Worm (Caenorhabditis elegans): Measurements from ENCODE around the gene rpn-3.
A peak's percentile ranks its signal among the peaks of the same experiment; 100 is the strongest.

rpn-3 gene

ce11 chrIII:8429497-8429896 is 17.7 kb upstream of the rpn-3 start:
- TF ChIP-seq nhr-6 (tag; optimal IDR thresholded peaks at IDR 0.05) (no peak), elt-3 (tag; optimal IDR thresholded peaks at IDR 0.05) (no peak), sma-3 (GFP tag; optimal IDR thresholded peaks at IDR 0.05) (no peak), alr-1 (tag; optimal IDR thresholded peaks at IDR 0.05) (no peak)

ce11 chrIII:8432143-8432542 is 15.0 kb upstream of the rpn-3 start, which contains the start of gene ZK1236.5:
TSS of gene ZK1236.5 (minus strand) at chrIII:8432214.
- TF ChIP-seq nhr-11 (tag; optimal IDR thresholded peaks at IDR 0.05) (no peak), nhr-25 (tag; optimal IDR thresholded peaks at IDR 0.05) (peak; percentile 9), nhr-12 (tag; optimal IDR thresholded peaks at IDR 0.05) (no peak), elt-1 (tag; optimal IDR thresholded peaks at IDR 0.05) (no peak), lsy-2 (tag; optimal IDR thresholded peaks at IDR 0.05) (peak; percentile 3 to 72), snpc-4 (tag; optimal IDR thresholded peaks at IDR 0.05) (no peak), dmd-4 (tag; optimal IDR thresholded peaks at IDR 0.05) (no peak), ceh-82 (tag; optimal IDR thresholded peaks at IDR 0.05) (no peak), unc-55 (GFP tag; optimal IDR thresholded peaks at IDR 0.05) (peak; percentile 40), ama-1 (optimal IDR thresholded peaks at IDR 0.05) (no peak), egl-27 (tag; optimal IDR thresholded peaks at IDR 0.05) (no peak), peb-1 (tag; optimal IDR thresholded peaks at IDR 0.05) (no peak), C34F6.9 (tag; optimal IDR thresholded peaks at IDR 0.05) (peak; percentile 58), R02D3.7 (tag; optimal IDR thresholded peaks at IDR 0.05) (peak; percentile 90), nhr-21 (tag; optimal IDR thresholded peaks at IDR 0.05) (no peak), unc-62 (GFP tag; optimal IDR thresholded peaks at IDR 0.05) (no peak), gmeb-1 (tag; optimal IDR thresholded peaks at IDR 0.05) (peak; percentile 30), crh-2 (tag; optimal IDR thresholded peaks at IDR 0.05) (peak; percentile 12), nhr-129 (tag; optimal IDR thresholded peaks at IDR 0.05) (peak; percentile 17), sma-3 (GFP tag; optimal IDR thresholded peaks at IDR 0.05) (peak; percentile 3), sem-4 (tag; optimal IDR thresholded peaks at IDR 0.05) (no peak), nhr-77 (tag; optimal IDR thresholded peaks at IDR 0.05) (no peak), lin-13 (GFP tag; optimal IDR thresholded peaks at IDR 0.05) (peak; percentile 22)

- no peak for TF ChIP-seq crh-2 (tag; optimal IDR thresholded peaks at IDR 0.05)
- TF ChIP-seq nhr-237 (tag; optimal IDR thresholded peaks at IDR 0.05), result no peak
- TF ChIP-seq nhr-23 (tag; optimal IDR thresholded peaks at IDR 0.05), result no peak
- TF ChIP-seq nhr-21 (tag; optimal IDR thresholded peaks at IDR 0.05), result no peak
- TF ChIP-seq unc-39 (tag; optimal IDR thresholded peaks at IDR 0.05), result no peak
- no peak for TF ChIP-seq nhr-25 (tag; optimal IDR thresholded peaks at IDR 0.05)
- TF ChIP-seq nhr-129 (tag; optimal IDR thresholded peaks at IDR 0.05), result no peak
- no peak for TF ChIP-seq ztf-1 (GFP tag; conservative IDR thresholded peaks at IDR 0.05)
- no peak for TF ChIP-seq ceh-82 (tag; optimal IDR thresholded peaks at IDR 0.05)
- no peak for TF ChIP-seq R02D3.7 (tag; optimal IDR thresholded peaks at IDR 0.05)
- no peak for TF ChIP-seq nhr-12 (tag; optimal IDR thresholded peaks at IDR 0.05)
- no peak for TF ChIP-seq blmp-1 (tag; optimal IDR thresholded peaks at IDR 0.05; ENCODE audit: insufficient read depth)
These were observed 12.1 kb upstream of the rpn-3 start, which contains the start of gene ZK1236.9 for ce11 chrIII:8435074-8435473. TSS of gene ZK1236.9 (minus strand) at chrIII:8435174.

- TF ChIP-seq ztf-1 (GFP tag; conservative IDR thresholded peaks at IDR 0.05), result no peak
- no peak for TF ChIP-seq nhr-21 (tag; optimal IDR thresholded peaks at IDR 0.05)
- no peak for TF ChIP-seq ceh-16 (tag; optimal IDR thresholded peaks at IDR 0.05)
- TF ChIP-seq lsy-2 (tag; optimal IDR thresholded peaks at IDR 0.05), result no peak
- TF ChIP-seq nhr-25 (tag; optimal IDR thresholded peaks at IDR 0.05), result no peak
- no peak for TF ChIP-seq lin-11 (tag; optimal IDR thresholded peaks at IDR 0.05)
- no peak for TF ChIP-seq crh-2 (tag; optimal IDR thresholded peaks at IDR 0.05)
- TF ChIP-seq ceh-82 (tag; optimal IDR thresholded peaks at IDR 0.05), result no peak
- TF ChIP-seq mdl-1 (tag; optimal IDR thresholded peaks at IDR 0.05), result no peak
- TF ChIP-seq ztf-4 (tag; optimal IDR thresholded peaks at IDR 0.05), result no peak
- TF ChIP-seq dmd-4 (tag; optimal IDR thresholded peaks at IDR 0.05), result no peak
- no peak for TF ChIP-seq nhr-6 (tag; optimal IDR thresholded peaks at IDR 0.05)
- no peak for TF ChIP-seq gmeb-1 (tag; optimal IDR thresholded peaks at IDR 0.05)
- no peak for TF ChIP-seq lin-13 (GFP tag; optimal IDR thresholded peaks at IDR 0.05)
These were observed 9.3 kb upstream of the rpn-3 start for ce11 chrIII:8437763-8438414.
